Worm (Caenorhabditis elegans) whole organism, L4 larva: ENCODE measurements around the gene R155.5.
A peak's percentile ranks its signal among the peaks of the same experiment; 100 is the strongest.

Source experiments
- D1046.2 ChIP-seq: fragments of 200-800 bp; sonication (Bioruptor generic); IDR thresholded peaks from 2 replicates; pipeline ENCODE4 v1.3.6; 2022; ENCODE audit warnings: missing genetic modification characterization, missing compliant biosample characterization
- F10B5.3 ChIP-seq: sonication (generic microtip); optimal IDR thresholded peaks from 2 replicates; lab custom pipeline; 2016; ENCODE audit warnings: mild to moderate bottlenecking, missing genetic modification characterization, missing compliant biosample characterization
- F37D6.2 ChIP-seq: sonication (generic microtip); optimal IDR thresholded peaks from 2 replicates; lab custom pipeline; 2016; ENCODE audit warnings: mild to moderate bottlenecking, missing genetic modification characterization, missing compliant biosample characterization
- Y105C5A.15 ChIP-seq: fragments of 200-800 bp; sonication (Bioruptor generic); IDR thresholded peaks from 2 replicates; pipeline ENCODE4 v1.3.6; 2022; ENCODE audit warnings: missing genetic modification characterization, missing compliant biosample characterization
- Y48G9A.11 ChIP-seq: fragments of 200-800 bp; sonication (Bioruptor generic); IDR thresholded peaks from 2 replicates; pipeline ENCODE4 v1.3.6; 2022; ENCODE audit warnings: missing genetic modification reagents, missing genetic modification characterization, missing compliant biosample characterization
- ZK337.2 ChIP-seq: fragments of 200-800 bp; sonication (Bioruptor generic); IDR thresholded peaks from 2 replicates; pipeline ENCODE4 v1.3.6; 2022; ENCODE audit warnings: missing genetic modification reagents, missing genetic modification characterization, missing compliant biosample characterization
- ZK546.5 ChIP-seq, 2 experiments: sonication (generic microtip); optimal IDR thresholded peaks; 2 replicates each; lab custom pipeline; 2017; ENCODE audit warnings: missing biosample characterization in 2 of 2, missing genetic modification characterization in 2 of 2
- ama-1 ChIP-seq: fragments of 150-350 bp; optimal IDR thresholded peaks from 2 replicates; lab custom pipeline; 2014; ENCODE audit warnings: inconsistent platforms, mixed read lengths
- arid-1 ChIP-seq: fragments of 200-800 bp; sonication (Bioruptor generic); conservative IDR thresholded peaks from 2 replicates; pipeline ENCODE4 v1.3.6; 2022; ENCODE audit warnings: missing genetic modification reagents, missing genetic modification characterization, missing compliant biosample characterization
- attf-4 ChIP-seq: sonication (generic microtip); optimal IDR thresholded peaks from 3 replicates; lab custom pipeline; 2017; ENCODE audit warnings: missing biosample characterization, missing genetic modification characterization
- ceh-20 ChIP-seq: fragments of 200-800 bp; sonication (Bioruptor generic); IDR thresholded peaks from 2 replicates; pipeline ENCODE4 v1.3.6; 2022; ENCODE audit warnings: missing genetic modification reagents, missing genetic modification characterization, missing compliant biosample characterization
- ceh-28 ChIP-seq: fragments of 150-350 bp; optimal IDR thresholded peaks from 2 replicates; lab custom pipeline; 2014; ENCODE audit warnings: missing biosample characterization, missing genetic modification reagents, missing genetic modification characterization
- ceh-32 ChIP-seq: sonication (generic microtip); optimal IDR thresholded peaks from 2 replicates; lab custom pipeline; 2016; ENCODE audit warnings: mild to moderate bottlenecking, missing genetic modification characterization, missing compliant biosample characterization; ENCODE audit not compliant: poor library complexity
- ceh-62 ChIP-seq: sonication (generic microtip); optimal IDR thresholded peaks from 2 replicates; lab custom pipeline; 2017; ENCODE audit warnings: missing biosample characterization, missing genetic modification characterization
- ctbp-1 ChIP-seq: fragments of 200-800 bp; sonication (Bioruptor generic); IDR thresholded peaks from 2 replicates; pipeline ENCODE4 v1.3.6; 2022; ENCODE audit warnings: missing genetic modification reagents, missing genetic modification characterization, missing compliant biosample characterization
- daf-12 ChIP-seq: fragments of 150-350 bp; optimal IDR thresholded peaks from 2 replicates; lab custom pipeline; 2014; ENCODE audit warnings: missing biosample characterization, missing genetic modification reagents, missing genetic modification characterization
- dpl-1 ChIP-seq: fragments of 150-350 bp; optimal IDR thresholded peaks from 2 replicates; lab custom pipeline; 2014; ENCODE audit warnings: missing biosample characterization, missing genetic modification reagents, missing genetic modification characterization
- duxl-1 ChIP-seq: sonication (generic microtip); optimal IDR thresholded peaks from 2 replicates; lab custom pipeline; 2016; ENCODE audit warnings: mild to moderate bottlenecking, missing genetic modification characterization, moderate library complexity, missing compliant biosample characterization; ENCODE audit not compliant: poor library complexity
- dve-1 ChIP-seq: sonication (generic microtip); optimal IDR thresholded peaks from 2 replicates; lab custom pipeline; 2017; ENCODE audit warnings: antibody characterized with exemption, mild to moderate bottlenecking, missing genetic modification characterization, missing compliant biosample characterization; ENCODE audit not compliant: insufficient read depth
- egl-43 ChIP-seq: fragments of 200-800 bp; sonication (Bioruptor generic); IDR thresholded peaks from 2 replicates; pipeline ENCODE4 v1.3.6; 2022; ENCODE audit warnings: missing genetic modification reagents, missing genetic modification characterization, missing compliant biosample characterization
- fkh-10 ChIP-seq: fragments of 150-350 bp; optimal IDR thresholded peaks from 2 replicates; lab custom pipeline; 2014; ENCODE audit warnings: missing biosample characterization, missing genetic modification reagents, missing genetic modification characterization
- hif-1 ChIP-seq, 2 experiments: sonication (generic microtip); optimal IDR thresholded peaks; 2 replicates each; lab custom pipeline; 2016 to 2017; ENCODE audit warnings: missing compliant biosample characterization in 2 of 2, missing genetic modification characterization in 2 of 2, missing genetic modification reagents in 2 of 2, missing genotype in 2 of 2, mild to moderate bottlenecking in 1 of 2
- hlh-30 ChIP-seq: sonication (generic microtip); optimal IDR thresholded peaks from 2 replicates; lab custom pipeline; 2017; ENCODE audit warnings: antibody characterized with exemption, mild to moderate bottlenecking, missing genetic modification characterization, missing compliant biosample characterization; ENCODE audit not compliant: insufficient read depth
- jun-1 ChIP-seq: fragments of 150-350 bp; optimal IDR thresholded peaks from 2 replicates; lab custom pipeline; 2014; ENCODE audit warnings: missing biosample characterization, missing genetic modification reagents, missing genetic modification characterization
- lin-15B ChIP-seq: fragments of 150-350 bp; sonication (generic microtip); optimal IDR thresholded peaks from 3 replicates; lab custom pipeline; 2014; ENCODE audit warnings: missing biosample characterization, missing genetic modification characterization
- lin-29 ChIP-seq: fragments of 200-800 bp; sonication (Bioruptor generic); IDR thresholded peaks from 2 replicates; pipeline ENCODE4 v1.3.6; 2022; ENCODE audit warnings: missing genetic modification reagents, missing genetic modification characterization, missing compliant biosample characterization
- lir-3 ChIP-seq: sonication (generic microtip); optimal IDR thresholded peaks from 2 replicates; lab custom pipeline; 2016; ENCODE audit warnings: mild to moderate bottlenecking, missing genetic modification characterization, missing compliant biosample characterization
- madf-9 ChIP-seq: fragments of 200-800 bp; sonication (Bioruptor generic); conservative IDR thresholded peaks from 2 replicates; pipeline ENCODE4 v1.3.6; 2022; ENCODE audit warnings: missing genetic modification reagents, missing genetic modification characterization, missing compliant biosample characterization
- mxl-2 ChIP-seq: fragments of 200-800 bp; sonication (Bioruptor generic); conservative IDR thresholded peaks from 2 replicates; pipeline ENCODE4 v1.3.6; 2022; ENCODE audit warnings: missing genetic modification reagents, missing genetic modification characterization, missing compliant biosample characterization
- mxl-3 ChIP-seq: fragments of 200-800 bp; sonication (Bioruptor generic); optimal IDR thresholded peaks from 2 replicates; lab custom pipeline; 2018; ENCODE audit warnings: mild to moderate bottlenecking, missing genetic modification characterization, missing compliant biosample characterization
- nhr-102 ChIP-seq: sonication (generic microtip); optimal IDR thresholded peaks from 2 replicates; lab custom pipeline; 2016; ENCODE audit warnings: mild to moderate bottlenecking, missing genetic modification characterization, moderate library complexity, missing compliant biosample characterization
- nhr-11 ChIP-seq: fragments of 150-350 bp; optimal IDR thresholded peaks from 2 replicates; lab custom pipeline; 2014; ENCODE audit warnings: missing biosample characterization, missing genetic modification characterization
- nhr-111 ChIP-seq: fragments of 200-800 bp; sonication (Bioruptor generic); optimal IDR thresholded peaks from 2 replicates; lab custom pipeline; 2018; ENCODE audit warnings: mild to moderate bottlenecking, missing genetic modification characterization, missing compliant biosample characterization
- nhr-28 ChIP-seq: fragments of 150-350 bp; optimal IDR thresholded peaks from 2 replicates; lab custom pipeline; 2014; ENCODE audit warnings: missing biosample characterization, missing genetic modification characterization
- pha-4 ChIP-seq, 2 experiments: fragments of 150-350 bp in 1 of 2; fragments of 200-800 bp in 1 of 2; sonication (Bioruptor generic) in 1 of 2; IDR thresholded peaks in 1 of 2; optimal IDR thresholded peaks in 1 of 2; 2 replicates each; pipeline versions ENCODE4 v1.3.6 to Lab custom; 2014 to 2022; ENCODE audit warnings: missing genetic modification characterization in 2 of 2, missing genetic modification reagents in 2 of 2, missing biosample characterization in 1 of 2, missing compliant biosample characterization in 1 of 2
- php-3 ChIP-seq: fragments of 200-800 bp; sonication (Bioruptor generic); IDR thresholded peaks from 2 replicates; pipeline ENCODE4 v1.3.6; 2022; ENCODE audit warnings: missing genetic modification reagents, missing genetic modification characterization, missing compliant biosample characterization
- rbr-2 ChIP-seq: sonication (generic microtip); optimal IDR thresholded peaks from 2 replicates; lab custom pipeline; 2016; ENCODE audit warnings: missing genotype, missing genetic modification characterization, missing compliant biosample characterization
- saeg-2 ChIP-seq: fragments of 200-800 bp; sonication (Bioruptor generic); IDR thresholded peaks from 2 replicates; pipeline ENCODE4 v1.3.6; 2022; ENCODE audit warnings: missing genetic modification reagents, missing genetic modification characterization, missing compliant biosample characterization
- sdz-12 ChIP-seq: fragments of 200-800 bp; sonication (Bioruptor generic); optimal IDR thresholded peaks from 2 replicates; lab custom pipeline; 2018; ENCODE audit warnings: mild to moderate bottlenecking, missing genetic modification characterization, missing compliant biosample characterization
- set-16 ChIP-seq: fragments of 200-800 bp; sonication (Bioruptor generic); IDR thresholded peaks from 2 replicates; pipeline ENCODE4 v1.3.6; 2022; ENCODE audit warnings: missing genetic modification reagents, missing genetic modification characterization, missing compliant biosample characterization
- skn-1 ChIP-seq: fragments of 150-350 bp; optimal IDR thresholded peaks from 2 replicates; lab custom pipeline; 2014; ENCODE audit warnings: missing biosample characterization, missing genetic modification characterization
- spr-1 ChIP-seq: sonication (generic microtip); optimal IDR thresholded peaks from 2 replicates; lab custom pipeline; 2016; ENCODE audit warnings: mild to moderate bottlenecking, missing genetic modification characterization, missing compliant biosample characterization
- tag-97 ChIP-seq: fragments of 200-800 bp; sonication (Bioruptor generic); IDR thresholded peaks from 2 replicates; pipeline ENCODE4 v1.3.6; 2022; ENCODE audit warnings: missing genetic modification characterization, missing compliant biosample characterization
- tra-1 ChIP-seq: fragments of 200-800 bp; sonication (Bioruptor generic); IDR thresholded peaks from 2 replicates; pipeline ENCODE4 v1.3.6; 2022; ENCODE audit warnings: missing genetic modification reagents, missing genetic modification characterization, missing compliant biosample characterization
- unc-39 ChIP-seq: sonication (generic microtip); optimal IDR thresholded peaks from 2 replicates; lab custom pipeline; 2017; ENCODE audit warnings: missing biosample characterization, missing genetic modification characterization
- vab-7 ChIP-seq: fragments of 200-800 bp; sonication (Bioruptor generic); IDR thresholded peaks from 2 replicates; pipeline ENCODE4 v1.3.6; 2022; ENCODE audit warnings: missing genetic modification reagents, missing genetic modification characterization, missing compliant biosample characterization
- zfp-2 ChIP-seq: sonication (generic microtip); optimal IDR thresholded peaks from 2 replicates; lab custom pipeline; 2016; ENCODE audit warnings: mild to moderate bottlenecking, missing genetic modification characterization, missing compliant biosample characterization
- zfp-3 ChIP-seq: fragments of 200-800 bp; sonication (Bioruptor generic); conservative IDR thresholded peaks from 2 replicates; pipeline ENCODE4 v1.3.6; 2022; ENCODE audit warnings: missing genetic modification reagents, missing genetic modification characterization, missing compliant biosample characterization
- zip-11 ChIP-seq: fragments of 200-800 bp; sonication (Bioruptor generic); IDR thresholded peaks from 2 replicates; pipeline ENCODE4 v1.3.6; 2022; ENCODE audit warnings: missing genetic modification characterization, missing compliant biosample characterization
- zip-2 ChIP-seq: fragments of 150-350 bp; optimal IDR thresholded peaks from 2 replicates; lab custom pipeline; 2014; ENCODE audit warnings: missing biosample characterization, missing genetic modification characterization
- ztf-7 ChIP-seq: fragments of 150-350 bp; optimal IDR thresholded peaks from 2 replicates; lab custom pipeline; 2014; ENCODE audit warnings: missing biosample characterization, missing genetic modification characterization

The R155.5 gene

DNA sequence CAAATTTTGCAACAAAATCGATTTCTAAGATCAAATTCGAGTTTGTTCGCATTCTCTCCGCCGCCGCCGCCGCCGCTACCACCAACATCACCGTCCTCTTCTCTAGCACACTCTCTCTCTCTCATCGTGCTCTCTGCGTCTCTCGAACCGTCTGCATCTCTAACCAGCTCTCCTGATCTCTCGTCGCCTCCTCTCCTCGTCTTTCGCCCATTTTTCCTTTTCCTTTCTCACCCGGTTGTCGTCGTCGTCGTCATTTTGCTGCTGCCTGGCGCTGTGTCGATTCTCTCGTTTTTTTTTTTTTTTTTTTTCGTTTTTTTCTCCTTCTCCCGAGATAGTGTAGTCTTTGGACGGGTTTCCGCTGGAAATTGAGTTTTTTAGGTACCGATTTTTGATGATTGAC, 43.9 kb downstream of the R155.5 start (continued):
- TF ChIP-seq mxl-2 (GFP tag; lab: Robert Waterston, UW) (peak; percentile 36; the same call in 1 of the 2 replicates), zfp-2 (no peak), dpl-1 (GFP tag; lab: Kevin White, UChicago) (peak; percentile 32), sdz-12 (no peak), mxl-3 (GFP tag; lab: Kevin White, UChicago) (peak; percentile 69), lir-3 (tag; lab: Kevin White, UChicago) (no peak), nhr-111 (GFP tag; lab: Kevin White, UChicago) (no peak), skn-1 (tag; lab: Kevin White, UChicago) (no peak), arid-1 (GFP tag; lab: Robert Waterston, UW) (peak; percentile 72), zip-2 (tag; lab: Kevin White, UChicago) (no peak), ama-1 (lab: Kevin White, UChicago) (peak; percentile 76), attf-4 (tag; lab: Kevin White, UChicago) (no peak), php-3 (GFP tag; lab: Robert Waterston, UW) (peak; percentile 47; the same call in 1 of the 2 replicates), Y48G9A.11 (GFP tag; lab: Robert Waterston, UW) (no peak), ztf-7 (tag; lab: Kevin White, UChicago) (no peak), set-16 (peak; percentile 98), ceh-28 (tag; lab: Kevin White, UChicago) (peak; percentile 6), saeg-2 (GFP tag; lab: Robert Waterston, UW) (peak; percentile 91), hlh-30 (peak; percentile 90), duxl-1 (tag; lab: Kevin White, UChicago) (peak; percentile 43), tag-97 (GFP tag; lab: Robert Waterston, UW) (no peak), pha-4 (GFP tag; IDR thresholded peaks at IDR 0.05; lab: Robert Waterston, UW) (peak; percentile 95), pha-4 (tag; optimal IDR thresholded peaks at IDR 0.05; lab: Kevin White, UChicago) (no peak), ceh-62 (tag; lab: Kevin White, UChicago) (no peak), daf-12 (no peak), ceh-20 (GFP tag; lab: Robert Waterston, UW) (peak; percentile 97), tra-1 (GFP tag; lab: Robert Waterston, UW) (peak; percentile 96), zfp-3 (peak; percentile 77), ZK337.2 (GFP tag; lab: Robert Waterston, UW) (peak; percentile 47; the same call in 1 of the 2 replicates), egl-43 (GFP tag; lab: Robert Waterston, UW) (peak; percentile 79), nhr-102 (tag; lab: Kevin White, UChicago) (peak; percentile 88), nhr-11 (peak; percentile 88), ctbp-1 (GFP tag; lab: Robert Waterston, UW) (peak; percentile 92), nhr-28 (tag; lab: Kevin White, UChicago) (peak; percentile 82), ceh-32 (tag; lab: Kevin White, UChicago) (peak; percentile 15), F10B5.3 (tag; lab: Kevin White, UChicago) (no peak), ZK546.5 (tag; optimal IDR thresholded peaks at IDR 0.05; lab: Kevin White, UChicago) (no peak), lin-15B (tag; lab: Kevin White, UChicago) (no peak), lin-29 (GFP tag; lab: Robert Waterston, UW) (peak; percentile 88), hif-1 (tag; optimal IDR thresholded peaks at IDR 0.05; lab: Kevin White, UChicago) (peak in 1 of 2 experiments; percentile 76), F37D6.2 (tag; lab: Kevin White, UChicago) (peak; percentile 73), unc-39 (tag; lab: Kevin White, UChicago) (no peak), spr-1 (tag; lab: Kevin White, UChicago) (peak; percentile 19), madf-9 (GFP tag; lab: Robert Waterston, UW) (peak; percentile 89), fkh-10 (peak; percentile 56), rbr-2 (peak; percentile 90), vab-7 (GFP tag; lab: Robert Waterston, UW) (no peak), jun-1 (tag; lab: Kevin White, UChicago) (peak; percentile 87), zip-11 (GFP tag; lab: Robert Waterston, UW) (no peak), dve-1 (tag; lab: Kevin White, UChicago) (peak; percentile 83), Y105C5A.15 (GFP tag; lab: Robert Waterston, UW) (no peak), D1046.2 (GFP tag; lab: Robert Waterston, UW) (no peak)
